ENCODE assay signal across 5 worm cellular contexts in the genomic region with DNA sequence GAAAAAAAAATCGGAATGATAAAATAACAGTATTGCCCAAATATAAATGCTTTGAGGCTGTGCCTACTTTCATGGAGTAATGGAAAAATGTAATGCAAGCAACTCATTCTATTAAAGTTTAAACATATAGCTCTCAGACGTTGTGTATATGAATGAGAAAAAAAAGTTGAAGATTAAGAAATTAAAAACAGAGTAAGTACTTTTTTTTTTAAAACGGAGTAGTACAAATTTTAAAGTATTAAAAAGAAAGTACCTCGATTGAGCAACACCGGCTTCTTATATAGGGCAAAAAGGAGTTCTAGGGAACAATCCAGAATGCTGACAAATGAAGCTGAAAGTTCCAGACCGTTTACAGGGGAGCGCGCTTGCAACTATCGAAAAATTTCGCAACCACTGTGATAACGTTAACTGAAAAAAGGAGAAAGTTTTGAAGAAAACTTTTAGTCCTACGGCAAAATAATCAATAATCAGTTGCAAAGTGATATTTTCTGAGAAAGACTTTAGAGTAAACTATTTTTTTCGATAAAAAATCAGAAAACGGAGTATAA.
TF ChIP-seq lines count a peak whose summit lies in the region.

No protein-coding gene starts in this region.

TF ChIP-seq in whole organism, L1 larva, 84 proteins besides CTCF, POLR2A, EP300 and RAD21 (continues in another document):
- TF ChIP-seq zip-4 (GFP tag; optimal IDR thresholded peaks at IDR 0.05; lab: Kevin White, UChicago): no peak
- TF ChIP-seq xbp-1 (tag; optimal IDR thresholded peaks at IDR 0.05; lab: Kevin White, UChicago): no peak
- no peak for TF ChIP-seq swsn-7 (tag; optimal IDR thresholded peaks at IDR 0.05; lab: Kevin White, UChicago)
- no peak for TF ChIP-seq nhr-85 (tag; lab: Kevin White, UChicago)
- TF ChIP-seq lir-3 (tag; optimal IDR thresholded peaks at IDR 0.05; lab: Kevin White, UChicago; ENCODE audit: poor library complexity): no peak
- TF ChIP-seq lin-14 (GFP tag; optimal IDR thresholded peaks at IDR 0.05; lab: Kevin White, UChicago): no peak
- TF ChIP-seq snpc-4 (tag; optimal IDR thresholded peaks at IDR 0.05; lab: Kevin White, UChicago): no peak
- TF ChIP-seq lin-39 (tag; optimal IDR thresholded peaks at IDR 0.05; lab: Kevin White, UChicago): no peak
- no peak for TF ChIP-seq nhr-237 (tag; optimal IDR thresholded peaks at IDR 0.05; lab: Kevin White, UChicago)
- no peak for TF ChIP-seq mef-2 (tag; optimal IDR thresholded peaks at IDR 0.05; lab: Kevin White, UChicago)
- no peak for TF ChIP-seq unc-86 (tag; optimal IDR thresholded peaks at IDR 0.05; lab: Kevin White, UChicago)
- no peak for TF ChIP-seq sup-37 (GFP tag; optimal IDR thresholded peaks at IDR 0.05; lab: Kevin White, UChicago)
- peak in 1 of 2 experiments; percentile 16 for TF ChIP-seq lsy-2 (tag; optimal IDR thresholded peaks at IDR 0.05; lab: Kevin White, UChicago)
- TF ChIP-seq nhr-77 (tag; optimal IDR thresholded peaks at IDR 0.05; lab: Kevin White, UChicago): no peak
- no peak for TF ChIP-seq egl-27 (tag; optimal IDR thresholded peaks at IDR 0.05; lab: Kevin White, UChicago)
- no peak for TF ChIP-seq unc-30 (tag; optimal IDR thresholded peaks at IDR 0.05; lab: Kevin White, UChicago)
- TF ChIP-seq efl-1 (optimal IDR thresholded peaks at IDR 0.05; lab: Kevin White, UChicago): no peak
- TF ChIP-seq efl-1 (GFP tag; optimal IDR thresholded peaks at IDR 0.05 in 1 of 2; lab: Kevin White, UChicago): peak in 1 of 2 experiments; percentile 86

TF ChIP-seq in whole organism, L2 larva, 48 proteins besides CTCF, POLR2A, EP300 and RAD21 (continues in another document):
- no peak for TF ChIP-seq lin-11 (tag; optimal IDR thresholded peaks at IDR 0.05; lab: Kevin White, UChicago)
- TF ChIP-seq ceh-16 (tag; optimal IDR thresholded peaks at IDR 0.05; lab: Kevin White, UChicago): no peak
- no peak for TF ChIP-seq nhr-6 (tag; optimal IDR thresholded peaks at IDR 0.05; lab: Kevin White, UChicago)
- no peak for TF ChIP-seq ceh-82 (tag; optimal IDR thresholded peaks at IDR 0.05; lab: Kevin White, UChicago)
- no peak for TF ChIP-seq alr-1 (tag; optimal IDR thresholded peaks at IDR 0.05; lab: Kevin White, UChicago)
- TF ChIP-seq sma-9 (GFP tag; optimal IDR thresholded peaks at IDR 0.05; lab: Kevin White, UChicago): no peak
- no peak for TF ChIP-seq sma-9 (tag; optimal IDR thresholded peaks at IDR 0.05; lab: Kevin White, UChicago)
- TF ChIP-seq mbf-1 (tag; optimal IDR thresholded peaks at IDR 0.05; lab: Kevin White, UChicago): no peak
- TF ChIP-seq nhr-129 (tag; optimal IDR thresholded peaks at IDR 0.05; lab: Kevin White, UChicago): no peak
- no peak for TF ChIP-seq mab-5 (tag; optimal IDR thresholded peaks at IDR 0.05; lab: Kevin White, UChicago)
- peak; percentile 10 for TF ChIP-seq C34F6.9 (tag; optimal IDR thresholded peaks at IDR 0.05; lab: Kevin White, UChicago)
- TF ChIP-seq fos-1 (tag; optimal IDR thresholded peaks at IDR 0.05; lab: Kevin White, UChicago): peak; percentile 19
- no peak for TF ChIP-seq lin-39 (tag; optimal IDR thresholded peaks at IDR 0.05; lab: Kevin White, UChicago)
- TF ChIP-seq unc-39 (tag; optimal IDR thresholded peaks at IDR 0.05; lab: Kevin White, UChicago): no peak
- TF ChIP-seq elt-1 (tag; optimal IDR thresholded peaks at IDR 0.05; lab: Kevin White, UChicago): no peak
- TF ChIP-seq sma-3 (GFP tag; optimal IDR thresholded peaks at IDR 0.05; lab: Kevin White, UChicago): peak; percentile 12
- TF ChIP-seq peb-1 (tag; optimal IDR thresholded peaks at IDR 0.05; lab: Kevin White, UChicago): no peak
- peak; percentile 47 for TF ChIP-seq unc-55 (GFP tag; optimal IDR thresholded peaks at IDR 0.05; lab: Kevin White, UChicago)
- TF ChIP-seq aly-2 (tag; optimal IDR thresholded peaks at IDR 0.05; lab: Kevin White, UChicago): no peak

TF ChIP-seq in whole organism, L3 larva, 47 proteins besides CTCF, POLR2A, EP300 and RAD21:
- TF ChIP-seq pha-4 (tag; optimal IDR thresholded peaks at IDR 0.05; lab: Kevin White, UChicago) (peak; percentile 31), nfya-1 (tag; optimal IDR thresholded peaks at IDR 0.05; lab: Kevin White, UChicago; ENCODE audit: insufficient read depth) (peak; percentile 0), lin-15B (tag; optimal IDR thresholded peaks at IDR 0.05; lab: Kevin White, UChicago) (peak; percentile 18), skn-1 (tag; optimal IDR thresholded peaks at IDR 0.05; lab: Kevin White, UChicago) (peak; percentile 34), ZK546.5 (tag; optimal IDR thresholded peaks at IDR 0.05; lab: Kevin White, UChicago) (no peak), elt-2 (tag; optimal IDR thresholded peaks at IDR 0.05; lab: Kevin White, UChicago) (peak; percentile 60), pqm-1 (tag; optimal IDR thresholded peaks at IDR 0.05; lab: Kevin White, UChicago) (peak; percentile 60), nhr-237 (tag; optimal IDR thresholded peaks at IDR 0.05; lab: Kevin White, UChicago) (no peak)

TF ChIP-seq in whole organism, L4 larva, 104 proteins besides CTCF, POLR2A, EP300 and RAD21 (continues in another document):
- TF ChIP-seq daf-8 (GFP tag; IDR thresholded peaks at IDR 0.05; lab: Robert Waterston, UW) (no peak), unc-62 (GFP tag; optimal IDR thresholded peaks at IDR 0.05 in 1 of 2; lab: Kevin White, UChicago) (no peak), unc-62 (tag; optimal IDR thresholded peaks at IDR 0.05; lab: Kevin White, UChicago) (no peak), Y75B8A.6 (GFP tag; IDR thresholded peaks at IDR 0.05; lab: Robert Waterston, UW) (no peak), lin-29 (GFP tag; IDR thresholded peaks at IDR 0.05; lab: Robert Waterston, UW) (no peak), zip-2 (tag; optimal IDR thresholded peaks at IDR 0.05; lab: Kevin White, UChicago) (peak; percentile 71), ztf-11 (tag; optimal IDR thresholded peaks at IDR 0.05; lab: Kevin White, UChicago) (no peak), nhr-28 (tag; optimal IDR thresholded peaks at IDR 0.05; lab: Kevin White, UChicago) (no peak), lim-7 (GFP tag; IDR thresholded peaks at IDR 0.05; lab: Robert Waterston, UW) (no peak), sdz-12 (GFP tag; optimal IDR thresholded peaks at IDR 0.05; lab: Kevin White, UChicago) (no peak), snpc-4 (tag; optimal IDR thresholded peaks at IDR 0.05; lab: Kevin White, UChicago) (no peak), zip-11 (GFP tag; IDR thresholded peaks at IDR 0.05; lab: Robert Waterston, UW) (no peak), ceh-28 (tag; optimal IDR thresholded peaks at IDR 0.05; lab: Kevin White, UChicago) (no peak), ceh-20 (GFP tag; IDR thresholded peaks at IDR 0.05; lab: Robert Waterston, UW) (no peak), hlh-30 (tag; optimal IDR thresholded peaks at IDR 0.05; lab: Kevin White, UChicago; ENCODE audit: insufficient read depth) (peak; percentile 29), skn-1 (tag; optimal IDR thresholded peaks at IDR 0.05; lab: Kevin White, UChicago) (no peak), dve-1 (tag; optimal IDR thresholded peaks at IDR 0.05; lab: Kevin White, UChicago; ENCODE audit: insufficient read depth) (peak; percentile 92), T26A8.4 (GFP tag; IDR thresholded peaks at IDR 0.05; lab: Robert Waterston, UW) (0 out of 2 replicates have a peak, but pooled peaks have one; percentile 20), Y105C5A.15 (GFP tag; IDR thresholded peaks at IDR 0.05; lab: Robert Waterston, UW) (no peak), ceh-82 (tag; optimal IDR thresholded peaks at IDR 0.05; lab: Kevin White, UChicago) (no peak), ZK337.2 (GFP tag; IDR thresholded peaks at IDR 0.05; lab: Robert Waterston, UW) (no peak), lsy-2 (tag; optimal IDR thresholded peaks at IDR 0.05; lab: Kevin White, UChicago) (peak in 1 of 2 experiments; percentile 40), snpc-1.2 (GFP tag; IDR thresholded peaks at IDR 0.05; lab: Robert Waterston, UW) (no peak), zfp-2 (tag; optimal IDR thresholded peaks at IDR 0.05; lab: Kevin White, UChicago) (no peak)

TF ChIP-seq in whole organism, young adult, 124 proteins besides CTCF, POLR2A, EP300 and RAD21:
- TF ChIP-seq ztf-3 (GFP tag; optimal IDR thresholded peaks at IDR 0.05; lab: Kevin White, UChicago): peak; percentile 17
- TF ChIP-seq F37B4.10 (GFP tag; IDR thresholded peaks at IDR 0.05; lab: Robert Waterston, UW): no peak
- TF ChIP-seq lin-54 (GFP tag; optimal IDR thresholded peaks at IDR 0.05; lab: Kevin White, UChicago): peak; percentile 2
- TF ChIP-seq let-607 (tag; optimal IDR thresholded peaks at IDR 0.05; lab: Kevin White, UChicago): peak in 1 of 2 experiments; percentile 38
- peak; percentile 12 for TF ChIP-seq rpc-1 (optimal IDR thresholded peaks at IDR 0.05; lab: Kevin White, UChicago)
- no peak for TF ChIP-seq rpc-1 (tag; optimal IDR thresholded peaks at IDR 0.05; lab: Kevin White, UChicago)
- TF ChIP-seq snpc-4 (GFP tag; optimal IDR thresholded peaks at IDR 0.05; lab: Kevin White, UChicago): no peak
- peak in 1 of 4 experiments; percentile 5 for TF ChIP-seq snpc-4 (tag; optimal IDR thresholded peaks at IDR 0.05; lab: Kevin White, UChicago)
- TF ChIP-seq tbp1 (GFP tag; optimal IDR thresholded peaks at IDR 0.05; lab: Kevin White, UChicago): peak; percentile 24
- TF ChIP-seq F57C9.4 (tag; optimal IDR thresholded peaks at IDR 0.05; lab: Kevin White, UChicago): no peak
- TF ChIP-seq madf-10 (tag; optimal IDR thresholded peaks at IDR 0.05; lab: Kevin White, UChicago): peak; percentile 20
- peak; percentile 15 for TF ChIP-seq nhr-80 (tag; optimal IDR thresholded peaks at IDR 0.05; lab: Kevin White, UChicago)
- peak; percentile 97 for TF ChIP-seq cebp-1 (GFP tag; IDR thresholded peaks at IDR 0.05; lab: Robert Waterston, UW)
- TF ChIP-seq cebp-1 (tag; optimal IDR thresholded peaks at IDR 0.05; lab: Kevin White, UChicago): peak; percentile 96
- peak; percentile 91 for TF ChIP-seq hsf-1 (GFP tag; IDR thresholded peaks at IDR 0.05; lab: Robert Waterston, UW)
- TF ChIP-seq sdz-38 (tag; optimal IDR thresholded peaks at IDR 0.05; lab: Kevin White, UChicago): no peak
- TF ChIP-seq mcd-1 (GFP tag; IDR thresholded peaks at IDR 0.05; lab: Robert Waterston, UW): peak; percentile 68
